Worm (Caenorhabditis elegans): ENCODE data around the gene sdz-26.

ce11 chrII:14393766-14394165 is 12.2 kb downstream of the sdz-26 start:
- no peak for TF ChIP-seq C16A3.4 (tag; optimal IDR thresholded peaks at IDR 0.05)
- TF ChIP-seq elt-2 (tag; optimal IDR thresholded peaks at IDR 0.05) = no peak
- no peak for TF ChIP-seq ztf-11 (tag; optimal IDR thresholded peaks at IDR 0.05)
- TF ChIP-seq mep-1 (tag; optimal IDR thresholded peaks at IDR 0.05) = no peak
- no peak for TF ChIP-seq C34B4.2 (tag; optimal IDR thresholded peaks at IDR 0.05)
- TF ChIP-seq unc-62 (GFP tag; optimal IDR thresholded peaks at IDR 0.05) = no peak

All from whole organism, L1 larva.